In the genomic region with DNA sequence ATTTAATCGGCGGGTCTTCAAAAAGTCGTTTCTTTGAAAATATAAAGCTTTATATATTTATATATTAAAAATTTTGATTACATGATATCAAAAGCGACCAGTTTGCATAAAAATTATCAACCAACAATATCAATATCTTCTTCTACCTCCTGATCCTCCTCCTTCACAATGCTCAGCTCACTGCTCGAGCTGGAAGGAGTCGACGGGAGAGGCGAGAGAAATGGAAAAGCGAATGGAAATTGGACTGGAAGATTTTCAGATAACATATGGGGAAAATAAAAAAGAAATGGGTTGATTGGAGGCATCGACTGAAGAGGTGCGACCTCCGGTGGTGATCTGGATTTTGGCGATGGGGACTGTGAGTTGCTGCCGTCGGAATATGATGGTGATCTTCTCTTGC, we compare ENCODE assay signal across 2 worm cellular contexts.
TF ChIP-seq lines count a peak whose summit lies in the region.

No protein-coding gene starts in this region.

TF ChIP-seq in whole organism, L4 larva, 104 proteins besides CTCF, POLR2A, EP300 and RAD21:
- TF ChIP-seq aha-1 (tag; lab: Kevin White, UChicago): peak; percentile 69
- no peak for TF ChIP-seq cey-2 (tag; optimal IDR thresholded peaks at IDR 0.05; lab: Kevin White, UChicago; ENCODE audit: borderline replicate concordance, insufficient read depth)

TF ChIP-seq in whole organism, young adult, 124 proteins besides CTCF, POLR2A, EP300 and RAD21:
- TF ChIP-seq tbx-9 (tag; optimal IDR thresholded peaks at IDR 0.05; lab: Kevin White, UChicago; ENCODE audit: borderline replicate concordance) (peak; percentile 12), let-526 (GFP tag; IDR thresholded peaks at IDR 0.05; lab: Robert Waterston, UW) (no peak), madf-3 (GFP tag; IDR thresholded peaks at IDR 0.05; lab: Robert Waterston, UW) (no peak), unc-130 (GFP tag; optimal IDR thresholded peaks at IDR 0.05; lab: Kevin White, UChicago) (no peak), cebp-2 (GFP tag; IDR thresholded peaks at IDR 0.05; lab: Robert Waterston, UW) (0 out of 2 replicates have a peak, but pooled peaks have one; percentile 19), repo-1 (tag; optimal IDR thresholded peaks at IDR 0.05; lab: Kevin White, UChicago) (peak; percentile 21), bed-2 (GFP tag; IDR thresholded peaks at IDR 0.05; lab: Robert Waterston, UW) (no peak), ccch-3 (GFP tag; optimal IDR thresholded peaks at IDR 0.05; lab: Kevin White, UChicago) (no peak), madf-8 (GFP tag; conservative IDR thresholded peaks at IDR 0.05; lab: Robert Waterston, UW) (no peak), lin-26 (GFP tag; IDR thresholded peaks at IDR 0.05; lab: Robert Waterston, UW) (no peak), ceh-100 (GFP tag; IDR thresholded peaks at IDR 0.05; lab: Robert Waterston, UW) (no peak), B0336.3 (GFP tag; IDR thresholded peaks at IDR 0.05; lab: Robert Waterston, UW) (no peak), dpl-1 (GFP tag; optimal IDR thresholded peaks at IDR 0.05; lab: Kevin White, UChicago) (no peak), F55B11.4 (tag; optimal IDR thresholded peaks at IDR 0.05; lab: Kevin White, UChicago; ENCODE audit: borderline replicate concordance, insufficient read depth) (no peak), K12H6.12 (tag; optimal IDR thresholded peaks at IDR 0.05; lab: Kevin White, UChicago) (no peak)
